Worm (Caenorhabditis elegans) whole organism, late embryonic: Measurements from ENCODE around the gene F45D3.3.

Experiments
- K02D7.2 ChIP-seq: sonication (generic microtip); optimal IDR thresholded peaks from 2 replicates; lab custom pipeline; 2017; ENCODE audit warnings: mild to moderate bottlenecking, missing genetic modification characterization, missing compliant biosample characterization
- ama-1 ChIP-seq: fragments of 150-350 bp; optimal IDR thresholded peaks from 2 replicates; lab custom pipeline; 2014
- hlh-6 ChIP-seq: sonication (generic microtip); optimal IDR thresholded peaks from 2 replicates; lab custom pipeline; 2016; ENCODE audit warnings: missing genotype, missing genetic modification characterization, missing compliant biosample characterization
- tbx-7 ChIP-seq: sonication (generic microtip); optimal IDR thresholded peaks from 2 replicates; lab custom pipeline; 2016; ENCODE audit warnings: missing genotype, missing genetic modification characterization, missing compliant biosample characterization
- unc-86 ChIP-seq: sonication (generic microtip); optimal IDR thresholded peaks from 2 replicates; lab custom pipeline; 2016; ENCODE audit warnings: missing genetic modification characterization, missing compliant biosample characterization

ce11 chrV:12592379-12592778 lies 42.2 kb upstream of the F45D3.3 start, which contains the start of gene C14C10.2:
- no peak for TF ChIP-seq unc-86 (tag; lab: Kevin White, UChicago)
- TF ChIP-seq hlh-6 (tag; lab: Kevin White, UChicago): no peak
- no peak for TF ChIP-seq ama-1
- no peak for TF ChIP-seq tbx-7
- TF ChIP-seq K02D7.2 (tag; lab: Kevin White, UChicago): no peak
